Worm (Caenorhabditis elegans) whole organism, L2 larva: ENCODE data around the gene nhr-87.

Source experiments
- ZK546.5 ChIP-seq: sonication (generic microtip); optimal IDR thresholded peaks from 2 replicates; lab custom pipeline; 2017; ENCODE audit warnings: missing biosample characterization, missing genetic modification characterization
- aly-2 ChIP-seq: fragments of 150-350 bp; optimal IDR thresholded peaks from 2 replicates; lab custom pipeline; 2014; ENCODE audit warnings: missing biosample characterization, missing genetic modification characterization
- lin-39 ChIP-seq: fragments of 150-350 bp; optimal IDR thresholded peaks from 2 replicates; lab custom pipeline; 2014; ENCODE audit warnings: missing biosample characterization, missing genetic modification reagents, missing genetic modification characterization
- lsy-2 ChIP-seq, 2 experiments: fragments of 150-350 bp in 1 of 2; sonication (generic microtip) in 1 of 2; optimal IDR thresholded peaks; 2 replicates each; lab custom pipeline; 2014 to 2017; ENCODE audit warnings: missing biosample characterization in 2 of 2, missing genetic modification characterization in 2 of 2
- unc-62 ChIP-seq: fragments of 150-350 bp; optimal IDR thresholded peaks from 2 replicates; lab custom pipeline; 2014; ENCODE audit warnings: missing biosample characterization, missing genetic modification reagents, missing genetic modification characterization
- zag-1 ChIP-seq: fragments of 150-350 bp; optimal IDR thresholded peaks from 2 replicates; lab custom pipeline; 2014; ENCODE audit warnings: missing biosample characterization, missing genetic modification characterization
- ztf-11 ChIP-seq: sonication (generic microtip); optimal IDR thresholded peaks from 2 replicates; lab custom pipeline; 2017; ENCODE audit warnings: missing biosample characterization, missing genetic modification characterization

DNA sequence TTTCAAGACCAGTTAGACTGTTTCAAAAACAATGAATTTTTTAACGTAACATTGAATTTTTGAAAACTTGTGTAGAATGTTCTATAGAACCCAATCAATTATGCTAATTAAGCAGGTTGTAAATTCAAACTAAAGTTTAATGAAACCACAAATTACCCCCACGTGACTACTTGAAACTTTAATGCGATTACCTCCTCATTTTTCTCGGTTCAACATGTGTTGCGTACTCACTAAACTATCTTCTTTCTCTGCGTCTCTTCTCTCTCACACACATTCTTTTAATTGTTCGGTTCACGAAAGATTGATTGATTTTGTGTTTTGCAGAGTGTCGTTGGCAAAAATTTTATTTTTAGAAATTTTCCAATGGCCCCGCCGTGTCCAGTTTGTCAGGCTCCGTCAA, at the start of gene nhr-87:
- TF ChIP-seq lin-39 (tag; lab: Kevin White, UChicago) (no peak), aly-2 (no peak), ZK546.5 (tag; lab: Kevin White, UChicago) (no peak), unc-62 (GFP tag; lab: Kevin White, UChicago) (no peak), ztf-11 (tag; lab: Kevin White, UChicago) (no peak), lsy-2 (tag; optimal IDR thresholded peaks at IDR 0.05; lab: Kevin White, UChicago) (peak in 1 of 2 experiments; percentile 50), zag-1 (no peak)
